Fruit fly (Drosophila melanogaster) whole organism, wandering third instar larva: ENCODE data around the gene CG5758.

ENCODE experiments used
- Abd-B ChIP-seq: fragments of >200 bp; optimal IDR thresholded peaks from 2 replicates; lab custom pipeline; 2017; ENCODE audit warnings: missing biosample characterization, missing genetic modification characterization
- CG32264 ChIP-seq: fragments of 200-800 bp; sonication (Bioruptor generic); optimal IDR thresholded peaks from 2 replicates; lab custom pipeline; 2016; ENCODE audit warnings: missing biosample characterization, missing genetic modification characterization
- CG9705 ChIP-seq: fragments of 200-800 bp; sonication (Bioruptor generic); optimal IDR thresholded peaks from 2 replicates; lab custom pipeline; 2018; ENCODE audit warnings: missing biosample characterization, mild to moderate bottlenecking, missing genetic modification characterization
- CrebA ChIP-seq: fragments of 200-800 bp; sonication (Bioruptor generic); optimal IDR thresholded peaks from 2 replicates; lab custom pipeline; 2016; ENCODE audit warnings: missing biosample characterization, mild to moderate bottlenecking, missing genetic modification characterization, borderline replicate concordance
- Dfd ChIP-seq: fragments of >200 bp; optimal IDR thresholded peaks from 2 replicates; lab custom pipeline; 2017; ENCODE audit warnings: missing biosample characterization, missing genetic modification characterization
- Dif ChIP-seq: fragments of 200-275, 200-300 bp; sonication (Bioruptor generic); optimal IDR thresholded peaks from 2 replicates; lab custom pipeline; 2018; ENCODE audit warnings: missing biosample characterization, missing genetic modification characterization; ENCODE audit not compliant: partially characterized antibody
- GATAd ChIP-seq: sonication (Bioruptor generic); optimal IDR thresholded peaks from 2 replicates; lab custom pipeline; 2016; ENCODE audit warnings: missing biosample characterization, missing genetic modification characterization
- HLH106 ChIP-seq: fragments of 200-800 bp; optimal IDR thresholded peaks from 3 replicates; lab custom pipeline; 2019; ENCODE audit warnings: missing biosample characterization, mild to moderate bottlenecking, missing genetic modification characterization, moderate library complexity
- Hnf4 ChIP-seq: fragments of 200-800 bp; sonication (Bioruptor generic); optimal IDR thresholded peaks from 2 replicates; lab custom pipeline; 2016; ENCODE audit warnings: missing biosample characterization, mild to moderate bottlenecking, missing genetic modification characterization
- Hr78 ChIP-seq: fragments of >200 bp; optimal IDR thresholded peaks from 2 replicates; lab custom pipeline; 2017; ENCODE audit warnings: missing biosample characterization, missing genetic modification characterization
- Hr83 ChIP-seq: fragments of 200-300 bp; sonication (Bioruptor generic); optimal IDR thresholded peaks from 2 replicates; lab custom pipeline; 2016; ENCODE audit warnings: missing biosample characterization, mild to moderate bottlenecking, missing genetic modification characterization, moderate library complexity; ENCODE audit not compliant: poor library complexity, severe bottlenecking
- Jra ChIP-seq: sonication (Bioruptor generic); optimal IDR thresholded peaks from 2 replicates; lab custom pipeline; 2016; ENCODE audit warnings: missing biosample characterization, missing genetic modification characterization
- Mio ChIP-seq: sonication (Bioruptor generic); optimal IDR thresholded peaks from 2 replicates; lab custom pipeline; 2016; ENCODE audit warnings: missing biosample characterization, missing genetic modification characterization
- Myc ChIP-seq: fragments of >200 bp; optimal IDR thresholded peaks from 2 replicates; lab custom pipeline; 2017
- OdsH ChIP-seq: fragments of 200-800 bp; sonication (Bioruptor generic); optimal IDR thresholded peaks from 2 replicates; lab custom pipeline; 2016; ENCODE audit warnings: missing biosample characterization, mild to moderate bottlenecking, missing genetic modification characterization
- Rel ChIP-seq, 2 experiments: fragments of 200-800 bp; sonication (Bioruptor generic) in 1 of 2; optimal IDR thresholded peaks; 2 replicates in 1 of 2; 3 replicates in 1 of 2; lab custom pipeline; 2016 to 2019; ENCODE audit warnings: mild to moderate bottlenecking in 2 of 2, missing biosample characterization in 2 of 2, missing genetic modification characterization in 2 of 2, moderate library complexity in 1 of 2
- Sp1 ChIP-seq: fragments of 200-800 bp; sonication (Bioruptor generic); optimal IDR thresholded peaks from 3 replicates; lab custom pipeline; 2019; ENCODE audit warnings: missing biosample characterization, mild to moderate bottlenecking, missing genetic modification characterization, moderate library complexity
- Vsx2 ChIP-seq: fragments of 200-300, 225-300 bp; sonication (Bioruptor generic); optimal IDR thresholded peaks from 2 replicates; lab custom pipeline; 2018; ENCODE audit warnings: missing biosample characterization, missing genetic modification characterization; ENCODE audit not compliant: partially characterized antibody
- br ChIP-seq: fragments of 200-800 bp; sonication (Bioruptor generic); optimal IDR thresholded peaks from 2 replicates; lab custom pipeline; 2016; ENCODE audit warnings: missing biosample characterization, missing genetic modification characterization
- brk ChIP-seq: fragments of 200-800 bp; sonication (Bioruptor generic); optimal IDR thresholded peaks from 2 replicates; lab custom pipeline; 2016; ENCODE audit warnings: missing biosample characterization, mild to moderate bottlenecking, missing genetic modification characterization
- dl ChIP-seq, 2 experiments: fragments of 175-275, 200-275 bp in 1 of 2; fragments of 200-275 bp in 1 of 2; sonication (Bioruptor generic); optimal IDR thresholded peaks; lab custom pipeline; 2018; ENCODE audit warnings: mild to moderate bottlenecking in 2 of 2, missing biosample characterization in 2 of 2, missing genetic modification characterization in 2 of 2, moderate library complexity in 2 of 2; ENCODE audit not compliant: partially characterized antibody in 2 of 2, insufficient read depth in 1 of 2
- dmrt93B ChIP-seq: fragments of 200-800 bp; sonication (Bioruptor generic); optimal IDR thresholded peaks from 2 replicates; lab custom pipeline; 2018; ENCODE audit warnings: missing biosample characterization, mild to moderate bottlenecking, missing genetic modification characterization
- ey ChIP-seq: fragments of 200-800 bp; sonication (Bioruptor generic); optimal IDR thresholded peaks from 2 replicates; lab custom pipeline; 2016; ENCODE audit warnings: missing biosample characterization, missing genetic modification characterization
- foxo ChIP-seq, 2 experiments: fragments of 200-800 bp; sonication (Bioruptor generic); optimal IDR thresholded peaks; 2 replicates in 1 of 2; 3 replicates in 1 of 2; lab custom pipeline; 2016 to 2017; ENCODE audit warnings: missing biosample characterization in 2 of 2, missing genetic modification characterization in 2 of 2
- fru ChIP-seq: fragments of 200-800 bp; sonication (Bioruptor generic); optimal IDR thresholded peaks from 3 replicates; lab custom pipeline; 2016; ENCODE audit warnings: missing biosample characterization, mild to moderate bottlenecking, missing genetic modification characterization
- h ChIP-seq: fragments of 200-800 bp; sonication (Bioruptor generic); optimal IDR thresholded peaks from 3 replicates; lab custom pipeline; 2016; ENCODE audit warnings: missing biosample characterization, mild to moderate bottlenecking, missing genetic modification characterization
- pan ChIP-seq: fragments of >200 bp; optimal IDR thresholded peaks from 2 replicates; lab custom pipeline; 2017
- psq ChIP-seq: fragments of 200-800 bp; sonication (Bioruptor generic); optimal IDR thresholded peaks from 3 replicates; lab custom pipeline; 2017; ENCODE audit warnings: missing biosample characterization, mild to moderate bottlenecking, missing genetic modification characterization, moderate library complexity
- rgr ChIP-seq: fragments of 200-800 bp; sonication (Bioruptor generic); optimal IDR thresholded peaks from 3 replicates; lab custom pipeline; 2016; ENCODE audit warnings: missing biosample characterization, mild to moderate bottlenecking, missing genetic modification characterization
- sage ChIP-seq: fragments of 200-800 bp; sonication (Bioruptor generic); optimal IDR thresholded peaks from 2 replicates; lab custom pipeline; 2016; ENCODE audit warnings: missing biosample characterization, mild to moderate bottlenecking, missing genetic modification characterization
- sv ChIP-seq: fragments of 200-800 bp; sonication (Bioruptor generic); optimal IDR thresholded peaks from 3 replicates; lab custom pipeline; 2016; ENCODE audit warnings: missing biosample characterization, missing genetic modification characterization
- tai ChIP-seq: sonication (Bioruptor generic); optimal IDR thresholded peaks from 2 replicates; lab custom pipeline; 2016; ENCODE audit warnings: missing biosample characterization, missing genetic modification characterization
- woc ChIP-seq: sonication (Bioruptor generic); optimal IDR thresholded peaks from 2 replicates; lab custom pipeline; 2016; ENCODE audit warnings: missing biosample characterization, mild to moderate bottlenecking, missing genetic modification characterization

Gene CG5758

dm6 chr2L:18141471-18142345, 21.9 kb downstream of the CG5758 start:
- TF ChIP-seq HLH106 (tag; lab: Kevin White, UChicago) (peak; percentile 63), brk (GFP tag; lab: Kevin White, UChicago) (peak; percentile 56), h (peak; percentile 78), woc (GFP tag; lab: Kevin White, UChicago) (peak; percentile 26), Myc (lab: Kevin White, UChicago) (no peak), Hr83 (peak; percentile 73), dl (GFP tag; optimal IDR thresholded peaks at IDR 0.05; lab: Kevin White, UChicago; ENCODE audit: insufficient read depth in 1 of 2, partially characterized antibody in 2 of 2) (peak in 1 of 2 experiments; percentile 51), Hr78 (GFP tag; lab: Kevin White, UChicago) (no peak), sage (GFP tag; lab: Kevin White, UChicago) (no peak), Rel (GFP tag; optimal IDR thresholded peaks at IDR 0.05; lab: Kevin White, UChicago) (no peak), Rel (tag; optimal IDR thresholded peaks at IDR 0.05; lab: Kevin White, UChicago) (peak; percentile 40), ey (peak; percentile 71), Dif (GFP tag; lab: Kevin White, UChicago) (peak; percentile 61), Vsx2 (GFP tag; lab: Kevin White, UChicago) (no peak), tai (no peak), Dfd (GFP tag; lab: Kevin White, UChicago) (peak; percentile 8), CrebA (GFP tag; lab: Kevin White, UChicago) (no peak), dmrt93B (peak; percentile 27), Jra (GFP tag; lab: Kevin White, UChicago) (no peak), sv (GFP tag; lab: Kevin White, UChicago) (peak; percentile 37), Hnf4 (GFP tag; lab: Kevin White, UChicago) (peak; percentile 72), psq (peak; percentile 32), foxo (GFP tag; optimal IDR thresholded peaks at IDR 0.05; lab: Kevin White, UChicago) (peak in 1 of 2 experiments; percentile 73), br (GFP tag; lab: Kevin White, UChicago) (peak; percentile 72), fru (GFP tag; lab: Kevin White, UChicago) (peak; percentile 70), OdsH (GFP tag; lab: Kevin White, UChicago) (peak; percentile 66), rgr (GFP tag; lab: Kevin White, UChicago) (peak; percentile 67), Sp1 (GFP tag; lab: Kevin White, UChicago) (peak; percentile 65)

dm6 chr2L:18143176-18143575, 23.4 kb downstream of the CG5758 start:
- no peak for TF ChIP-seq Mio (GFP tag; lab: Kevin White, UChicago)
- no peak for TF ChIP-seq Hnf4 (GFP tag; lab: Kevin White, UChicago)
- no peak for TF ChIP-seq dmrt93B
- TF ChIP-seq pan (lab: Kevin White, UChicago), result no peak
- TF ChIP-seq sage (GFP tag; lab: Kevin White, UChicago), result no peak
- TF ChIP-seq CG9705 (GFP tag; lab: Kevin White, UChicago), result no peak
- TF ChIP-seq rgr (GFP tag; lab: Kevin White, UChicago), result no peak
- TF ChIP-seq Dif (GFP tag; lab: Kevin White, UChicago), result no peak
- TF ChIP-seq tai, result no peak
- no peak for TF ChIP-seq psq
- no peak for TF ChIP-seq GATAd (GFP tag; lab: Kevin White, UChicago)
- no peak for TF ChIP-seq ey
- TF ChIP-seq Rel (GFP tag; optimal IDR thresholded peaks at IDR 0.05; lab: Kevin White, UChicago), result no peak
- no peak for TF ChIP-seq Rel (tag; optimal IDR thresholded peaks at IDR 0.05; lab: Kevin White, UChicago)
- TF ChIP-seq br (GFP tag; lab: Kevin White, UChicago), result no peak
- no peak for TF ChIP-seq Abd-B
- no peak for TF ChIP-seq woc (GFP tag; lab: Kevin White, UChicago)
- TF ChIP-seq Vsx2 (GFP tag; lab: Kevin White, UChicago), result no peak
- no peak for TF ChIP-seq Myc (lab: Kevin White, UChicago)
- no peak for TF ChIP-seq CG32264 (GFP tag; lab: Kevin White, UChicago)
- TF ChIP-seq CrebA (GFP tag; lab: Kevin White, UChicago), result no peak
